Fruit fly (Drosophila melanogaster): ENCODE results near the gene bif.

- peak; percentile 69 for TF ChIP-seq Med (GFP tag)
- no peak for TF ChIP-seq wdn (GFP tag; IDR thresholded peaks at IDR 0.05)
- no peak for TF ChIP-seq az2 (GFP tag; optimal IDR thresholded peaks at IDR 0.05)
- TF ChIP-seq ttk (GFP tag; IDR thresholded peaks at IDR 0.05) = no peak
- 0 out of 3 replicates have a peak, but pooled peaks have one; percentile 22 for TF ChIP-seq dysf (GFP tag; IDR thresholded peaks at IDR 0.05)
- no peak for TF ChIP-seq eve (GFP tag; optimal IDR thresholded peaks at IDR 0.05)
- TF ChIP-seq tup (GFP tag; optimal IDR thresholded peaks at IDR 0.05) = no peak
- TF ChIP-seq CG3065 (GFP tag; optimal IDR thresholded peaks at IDR 0.05) = no peak
- no peak for TF ChIP-seq chm (GFP tag; IDR thresholded peaks at IDR 0.05)
- no peak for TF ChIP-seq NfI (GFP tag; optimal IDR thresholded peaks at IDR 0.05)
Measured at dm6 chrX:11684462-11684861, 5.7 kb downstream of the bif start.

Measured in whole organism, embryonic.